Fruit fly (Drosophila melanogaster) whole organism: ENCODE measurements around the gene Trmt61.

Experiments
- CG8478 ChIP-seq: fragments of >200 bp; optimal IDR thresholded peaks from 2 replicates; lab custom pipeline; 2018; ENCODE audit warnings: inconsistent platforms
- Dll ChIP-seq: fragments of >200 bp; optimal IDR thresholded peaks from 2 replicates; lab custom pipeline; 2017
- EcR ChIP-seq, 2 experiments: fragments of >200 bp; optimal IDR thresholded peaks; 2 replicates each; lab custom pipeline; 2017; ENCODE audit warnings: missing biosample characterization in 2 of 2, missing genetic modification characterization in 2 of 2, missing genetic modification reagents in 2 of 2
- pan ChIP-seq: fragments of >200 bp; optimal IDR thresholded peaks from 2 replicates; lab custom pipeline; 2017
- psq ChIP-seq: fragments of >200 bp; optimal IDR thresholded peaks from 2 replicates; lab custom pipeline; 2017
- usp ChIP-seq: fragments of >200 bp; optimal IDR thresholded peaks from 2 replicates; lab custom pipeline; 2017; ENCODE audit warnings: missing biosample characterization, missing genetic modification characterization, mixed read lengths

Trmt61 gene

DNA sequence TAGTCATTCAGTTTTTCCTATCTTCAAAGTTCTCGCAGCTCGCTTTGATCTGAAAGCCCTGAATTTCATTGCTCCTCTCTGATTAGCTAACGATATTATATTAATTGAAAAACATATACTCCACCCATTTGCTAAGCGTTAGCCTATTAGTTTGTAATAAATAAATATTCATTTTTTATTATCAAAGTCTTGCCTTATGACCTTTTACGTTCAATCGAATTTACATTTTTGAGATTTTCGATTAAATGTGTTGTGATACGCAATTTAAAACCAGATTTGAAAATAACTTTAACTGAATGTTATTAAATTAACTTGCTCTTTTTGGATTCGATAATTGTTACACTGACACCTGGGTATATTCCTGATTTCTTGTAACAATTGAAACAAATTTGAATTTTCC is 3.6 kb downstream of the Trmt61 start, which contains the start of gene CG14551:
Gene CG14551, minus strand, starts transcription at position 101 of the 400 bp plus-strand sequence.
- TF ChIP-seq EcR (GFP tag; optimal IDR thresholded peaks at IDR 0.05; lab: Kevin White, UChicago) (no peak), pan (lab: Kevin White, UChicago) (no peak), usp (no peak), CG8478 (lab: Kevin White, UChicago) (no peak), Dll (no peak), psq (no peak)

DNA sequence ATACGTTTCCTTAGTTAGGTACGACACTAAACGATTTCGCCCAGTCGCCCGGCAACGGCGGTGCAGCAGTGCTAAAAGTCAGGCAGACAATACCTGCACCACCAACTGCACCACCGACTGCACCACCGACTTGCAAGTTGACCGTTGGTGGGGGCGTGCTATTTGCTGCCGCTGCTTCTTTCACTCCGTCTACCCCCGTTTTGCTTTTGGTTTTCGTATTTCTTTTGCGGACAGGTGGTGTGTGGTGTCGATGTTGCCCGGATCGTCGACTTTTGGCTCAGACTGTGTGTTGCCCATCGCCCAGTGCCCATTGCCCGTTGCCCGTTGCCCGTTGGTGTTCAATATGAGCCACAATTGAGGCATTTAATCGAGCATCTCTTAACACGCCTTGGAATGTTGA is 5.4 kb downstream of the Trmt61 start:
- no peak for TF ChIP-seq EcR (GFP tag; optimal IDR thresholded peaks at IDR 0.05; lab: Kevin White, UChicago)

DNA sequence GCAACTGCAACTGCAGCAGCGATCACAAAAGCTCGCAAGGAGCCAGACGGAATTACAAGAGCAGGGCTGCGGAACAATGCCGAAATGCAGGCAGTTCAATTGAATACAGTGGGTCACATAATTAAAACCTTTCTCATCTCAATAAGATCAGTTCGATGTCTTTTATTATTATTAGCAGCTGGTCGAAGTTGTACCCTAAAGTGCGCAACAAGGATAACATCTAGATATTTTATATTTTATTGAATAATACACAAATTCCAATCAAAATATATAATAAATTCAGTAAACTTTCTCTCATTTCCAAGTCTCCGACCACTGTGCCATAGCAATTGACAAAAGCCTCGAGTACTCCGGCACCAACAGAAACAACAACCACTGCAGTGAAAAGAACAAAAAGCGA is 8.8 kb downstream of the Trmt61 start:
- no peak for TF ChIP-seq psq

DNA sequence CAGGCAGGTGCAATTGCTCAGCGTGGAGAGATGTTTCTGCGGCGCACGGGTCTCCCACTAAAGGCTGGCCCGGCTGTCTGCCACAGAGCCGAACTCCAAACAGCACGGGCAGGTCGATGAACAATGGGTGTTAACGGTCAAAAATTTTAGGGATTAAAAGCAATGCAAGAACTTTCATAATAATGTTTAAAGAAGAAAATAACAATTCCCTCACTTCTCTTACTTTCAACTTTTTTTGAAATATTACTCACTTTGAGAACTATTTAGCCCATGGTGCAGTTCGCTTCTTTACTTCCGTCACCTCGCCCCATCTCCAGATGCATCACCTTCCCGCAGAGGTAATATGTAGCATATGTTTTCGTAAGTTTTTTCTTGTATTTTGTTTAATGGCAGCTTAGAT is 13.2 kb downstream of the Trmt61 start:
- TF ChIP-seq Dll (no peak), CG8478 (lab: Kevin White, UChicago) (no peak), EcR (GFP tag; optimal IDR thresholded peaks at IDR 0.05; lab: Kevin White, UChicago) (no peak), psq (no peak), usp (no peak), pan (lab: Kevin White, UChicago) (no peak)

DNA sequence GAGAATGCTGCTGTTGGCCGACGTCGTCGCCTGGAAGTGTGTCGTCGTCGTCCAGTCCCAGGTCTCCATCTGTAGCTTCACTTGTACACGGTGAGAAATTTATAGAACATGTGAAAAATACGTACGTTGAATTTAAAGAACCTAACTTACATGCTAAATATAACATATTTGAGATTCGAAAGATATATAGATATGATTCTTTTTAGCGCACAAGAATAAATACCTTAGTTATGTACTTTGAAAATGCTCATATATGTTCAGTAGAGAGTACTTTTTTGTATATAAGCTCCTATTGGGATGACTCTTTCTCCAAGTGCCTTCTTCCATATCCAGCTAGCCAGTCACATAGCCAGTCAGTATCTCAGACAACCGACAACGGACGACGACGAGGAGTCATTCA is 16.0 kb downstream of the Trmt61 start:
- TF ChIP-seq EcR (GFP tag; optimal IDR thresholded peaks at IDR 0.05; lab: Kevin White, UChicago): no peak

DNA sequence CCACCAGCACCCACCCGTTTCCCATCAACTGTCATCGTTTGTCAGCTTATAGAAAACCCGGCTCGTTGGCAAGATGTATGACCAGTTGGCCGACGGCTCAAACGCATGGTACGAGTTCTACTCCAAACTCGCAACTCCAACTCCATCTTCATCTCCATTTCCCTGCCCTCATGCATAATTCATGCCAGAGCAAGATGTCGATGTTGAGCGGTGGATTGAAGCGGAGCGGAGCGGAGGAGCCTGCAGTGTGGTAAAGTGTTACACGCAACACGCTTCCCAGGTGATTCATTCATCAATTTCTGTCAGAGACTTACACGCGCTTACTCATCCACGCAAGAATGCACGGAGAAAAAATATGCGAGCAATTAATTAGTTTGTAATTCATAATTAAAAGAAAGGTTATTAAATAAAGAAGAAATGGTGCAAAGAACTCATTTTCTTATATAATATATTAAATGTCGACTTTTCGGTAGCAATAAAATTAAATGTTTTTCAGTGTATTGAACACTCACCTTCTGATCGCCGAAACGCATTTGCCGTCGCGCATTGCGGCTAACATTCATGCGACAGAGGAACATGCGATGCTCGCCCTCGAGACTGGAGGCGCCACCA is 22.2 kb downstream of the Trmt61 start:
- TF ChIP-seq Dll (no peak), pan (lab: Kevin White, UChicago) (no peak), usp (no peak), CG8478 (lab: Kevin White, UChicago) (no peak), EcR (GFP tag; optimal IDR thresholded peaks at IDR 0.05; lab: Kevin White, UChicago) (no peak), psq (no peak)

DNA sequence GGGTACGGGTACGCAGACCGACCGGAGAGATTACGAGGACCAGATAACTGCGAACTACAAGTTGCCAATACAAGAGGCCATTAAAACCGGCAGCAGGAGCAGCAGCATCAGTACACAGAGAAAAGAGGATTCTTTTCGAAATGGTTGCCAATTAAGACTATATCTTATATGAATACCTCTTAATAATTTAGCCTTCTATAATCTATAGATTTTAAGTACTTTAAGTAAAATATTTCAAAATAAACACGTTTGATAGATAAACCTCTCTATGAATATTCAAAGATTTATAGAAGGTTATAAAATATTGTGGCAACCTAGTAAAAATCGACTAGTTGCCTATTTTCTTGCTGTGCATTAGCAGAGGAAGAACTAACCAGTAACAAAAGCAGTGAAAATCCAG is 36.3 kb downstream of the Trmt61 start:
- no peak for TF ChIP-seq Dll
- TF ChIP-seq usp: no peak
- no peak for TF ChIP-seq EcR (GFP tag; optimal IDR thresholded peaks at IDR 0.05; lab: Kevin White, UChicago)
- TF ChIP-seq psq: no peak
- no peak for TF ChIP-seq pan (lab: Kevin White, UChicago)
- TF ChIP-seq CG8478 (lab: Kevin White, UChicago): no peak

DNA sequence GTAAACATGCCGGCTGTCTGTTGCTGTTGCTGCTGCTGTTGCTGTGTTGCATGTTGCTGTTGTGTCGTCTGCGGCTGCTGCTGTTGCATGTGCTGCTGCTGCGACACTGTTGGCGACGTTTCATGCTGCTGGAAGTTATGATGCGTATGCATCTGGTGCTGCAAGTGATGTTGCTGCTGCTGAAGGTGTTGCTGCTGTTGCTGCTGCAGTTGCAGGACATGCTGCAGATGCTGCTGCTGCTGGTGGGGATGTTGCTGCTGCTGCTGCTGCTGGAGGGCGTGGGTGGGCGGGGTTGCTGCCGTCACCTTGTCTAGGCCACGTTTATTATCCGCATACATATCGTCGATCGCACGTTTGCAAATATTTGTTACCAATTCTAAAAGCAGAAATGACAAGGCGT is 36.9 kb downstream of the Trmt61 start:
- TF ChIP-seq EcR (GFP tag; optimal IDR thresholded peaks at IDR 0.05; lab: Kevin White, UChicago): no peak
- no peak for TF ChIP-seq pan (lab: Kevin White, UChicago)
- TF ChIP-seq psq: no peak
- TF ChIP-seq usp: no peak
- no peak for TF ChIP-seq Dll
- TF ChIP-seq CG8478 (lab: Kevin White, UChicago): no peak

DNA sequence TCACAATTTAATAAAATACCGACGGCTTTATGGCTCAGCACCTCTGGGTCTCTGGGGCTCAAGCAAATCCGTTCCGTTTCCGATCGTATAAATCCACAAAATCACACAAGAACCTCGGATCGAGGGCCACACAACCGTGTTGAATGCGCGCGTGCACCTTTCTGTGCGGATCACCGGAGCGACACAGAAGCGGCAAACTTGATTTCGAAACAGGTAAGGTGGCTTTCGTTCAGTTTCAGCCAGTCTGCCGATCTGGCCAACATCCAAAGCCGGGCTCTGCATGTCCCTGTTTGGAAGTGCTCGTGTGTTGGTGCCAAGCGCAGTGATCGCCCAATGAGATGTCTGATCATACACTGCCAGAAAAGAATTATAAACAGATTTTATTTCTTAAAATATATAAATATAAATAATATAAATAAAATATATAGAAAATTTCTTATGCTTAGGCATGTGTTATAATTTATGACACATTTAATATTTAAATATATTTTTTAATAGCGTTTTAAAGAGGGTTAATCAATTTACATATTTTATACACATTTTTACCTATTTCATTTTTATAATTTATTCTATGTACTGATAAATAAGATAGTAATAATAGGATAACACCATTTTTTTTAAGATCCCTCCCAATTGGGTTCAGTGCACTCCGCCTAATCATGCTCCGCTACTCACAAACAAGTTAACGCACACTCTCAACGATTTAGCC is 39.4 kb downstream of the Trmt61 start, which contains the start of gene dysf:
Gene dysf, minus strand, starts transcription at position 210 of the 709 bp plus-strand sequence.
- TF ChIP-seq CG8478 (lab: Kevin White, UChicago) (no peak), psq (no peak), pan (lab: Kevin White, UChicago) (no peak), Dll (no peak), EcR (GFP tag; optimal IDR thresholded peaks at IDR 0.05; lab: Kevin White, UChicago) (no peak), usp (no peak)

DNA sequence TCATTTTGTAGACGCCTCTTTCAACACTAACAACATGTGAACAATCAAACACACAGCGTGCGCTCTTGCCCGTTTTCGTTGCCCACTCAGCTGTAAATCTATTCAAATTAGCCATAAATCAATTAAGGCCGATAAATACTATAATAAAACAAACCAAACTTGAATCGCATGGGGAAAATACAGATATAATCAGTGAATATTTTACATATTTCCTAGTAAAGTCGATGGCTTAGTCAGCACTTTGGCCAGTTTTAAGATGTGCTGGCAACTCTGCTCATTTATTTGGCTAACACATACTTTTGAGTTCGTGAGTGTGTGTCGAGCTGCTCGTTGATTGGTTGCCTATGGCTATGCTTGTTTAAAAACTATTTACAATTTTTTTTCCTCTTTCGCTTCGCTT is 39.9 kb downstream of the Trmt61 start:
- no peak for TF ChIP-seq psq
- TF ChIP-seq EcR (GFP tag; optimal IDR thresholded peaks at IDR 0.05; lab: Kevin White, UChicago): no peak
- no peak for TF ChIP-seq CG8478 (lab: Kevin White, UChicago)
- TF ChIP-seq pan (lab: Kevin White, UChicago): no peak
- no peak for TF ChIP-seq Dll
- no peak for TF ChIP-seq usp

DNA sequence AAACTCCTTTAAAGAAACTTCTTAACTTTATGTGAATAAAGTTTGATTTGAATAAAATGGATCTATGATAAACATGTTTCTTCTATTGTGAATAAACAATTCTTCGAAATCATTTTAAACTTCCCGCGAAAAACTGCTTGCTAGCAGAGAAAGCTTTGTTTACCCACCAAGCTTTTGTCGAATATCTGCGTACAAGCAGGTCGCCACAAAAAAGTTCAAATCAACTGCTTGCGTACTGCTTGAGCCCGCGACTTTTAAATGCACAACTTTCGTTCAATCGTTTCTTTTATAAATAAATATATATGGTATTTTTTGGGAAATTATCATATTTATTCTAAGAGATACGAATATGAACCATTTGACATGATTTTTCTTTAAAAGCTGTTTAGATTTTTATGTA is 44.1 kb downstream of the Trmt61 start:
- TF ChIP-seq CG8478 (lab: Kevin White, UChicago) (peak; percentile 56), Dll (no peak)

DNA sequence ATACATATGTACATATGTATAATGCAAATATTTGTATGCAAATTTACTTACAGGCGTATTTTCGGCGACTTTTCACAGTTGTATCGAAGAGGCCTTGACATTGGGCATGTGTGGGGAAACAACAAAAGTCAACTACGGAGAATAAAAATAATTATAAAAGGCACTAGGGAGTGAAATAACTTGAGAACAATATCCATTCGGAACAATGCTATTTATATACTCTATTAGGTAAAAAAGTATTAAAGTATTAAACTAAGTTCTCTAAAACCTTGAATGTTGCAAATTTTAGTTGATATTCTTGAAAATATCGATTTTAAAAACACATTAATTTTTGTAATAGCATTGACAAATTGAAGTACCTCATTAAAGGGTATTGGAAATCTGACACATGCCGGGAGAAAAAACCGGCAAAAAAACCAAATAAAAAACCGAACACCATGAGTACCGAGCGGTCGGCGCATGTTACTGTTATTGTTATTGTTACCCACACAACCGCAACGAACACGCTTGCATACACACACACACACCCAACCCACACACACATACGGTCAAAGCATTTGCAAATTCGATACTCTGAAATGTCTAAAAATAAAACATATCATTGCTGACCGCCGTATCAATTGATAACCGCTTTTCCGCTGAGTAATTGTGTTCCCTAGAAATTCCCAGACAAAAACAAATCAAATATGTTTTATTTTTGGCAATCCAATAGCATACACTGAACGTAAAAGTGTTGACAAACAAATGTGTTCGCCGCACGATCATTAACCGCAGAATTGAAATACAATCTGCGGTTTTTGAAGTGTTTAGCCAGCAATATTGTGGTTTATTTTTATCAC is 45.2 kb downstream of the Trmt61 start:
- no peak for TF ChIP-seq pan (lab: Kevin White, UChicago)
- no peak for TF ChIP-seq psq
- TF ChIP-seq EcR (GFP tag; optimal IDR thresholded peaks at IDR 0.05; lab: Kevin White, UChicago): no peak
- TF ChIP-seq CG8478 (lab: Kevin White, UChicago): no peak
- no peak for TF ChIP-seq usp
- no peak for TF ChIP-seq Dll

DNA sequence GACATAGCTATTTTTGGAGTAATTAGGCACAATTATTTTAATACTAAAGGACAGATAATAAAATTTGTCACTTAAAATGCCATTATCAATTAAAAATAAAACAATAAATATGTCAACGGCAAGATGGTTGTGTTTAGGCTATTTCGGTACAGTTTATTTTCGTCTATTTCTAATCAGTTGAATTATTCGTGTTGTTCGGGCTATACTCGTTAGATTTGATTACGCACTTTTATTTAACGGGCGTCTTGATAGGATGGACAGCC is 45.8 kb downstream of the Trmt61 start:
- no peak for TF ChIP-seq EcR (GFP tag; optimal IDR thresholded peaks at IDR 0.05; lab: Kevin White, UChicago)
- no peak for TF ChIP-seq pan (lab: Kevin White, UChicago)
- TF ChIP-seq psq: no peak
- no peak for TF ChIP-seq Dll
